Fruit fly (Drosophila melanogaster) whole organism, embryonic: Measurements from ENCODE around the gene Dtg.

Source experiments
- Adf1 ChIP-seq: fragments of 200-800 bp; sonication (Bioruptor generic); IDR thresholded peaks from 2 replicates; pipeline ENCODE4 v1.3.6; 2022; ENCODE audit warnings: missing biosample characterization, missing genetic modification characterization
- CG10654 ChIP-seq: fragments of 200-800 bp; sonication (Bioruptor generic); optimal IDR thresholded peaks from 2 replicates; lab custom pipeline; 2016; ENCODE audit warnings: missing biosample characterization, missing genetic modification characterization
- CG12942 ChIP-seq: fragments of 200-800 bp; sonication (Bioruptor generic); optimal IDR thresholded peaks from 3 replicates; lab custom pipeline; 2016; ENCODE audit warnings: missing biosample characterization, missing genetic modification characterization
- CG1832 ChIP-seq: fragments of 200-800 bp; sonication (Bioruptor generic); optimal IDR thresholded peaks from 2 replicates; lab custom pipeline; 2017; ENCODE audit warnings: missing biosample characterization, mild to moderate bottlenecking, missing genetic modification characterization, inconsistent platforms
- CG18764 ChIP-seq: fragments of 200-800 bp; sonication (Bioruptor generic); optimal IDR thresholded peaks from 3 replicates; lab custom pipeline; 2016; ENCODE audit warnings: missing biosample characterization, missing genetic modification characterization
- CG32532 ChIP-seq: fragments of 200-800 bp; sonication (Bioruptor generic); IDR thresholded peaks from 2 replicates; pipeline ENCODE4 v1.3.6; 2022; ENCODE audit warnings: missing biosample characterization, missing genetic modification characterization
- CG3838 ChIP-seq: fragments of 200-800 bp; sonication (Bioruptor generic); optimal IDR thresholded peaks from 3 replicates; lab custom pipeline; 2016; ENCODE audit warnings: missing biosample characterization, missing genetic modification characterization
- CG3847 ChIP-seq: fragments of 200-800 bp; sonication (Bioruptor generic); IDR thresholded peaks from 2 replicates; pipeline ENCODE4 v1.3.6; 2022; ENCODE audit warnings: missing biosample characterization, missing genetic modification characterization
- CG43689 ChIP-seq: fragments of 200-800 bp; sonication (Bioruptor generic); IDR thresholded peaks from 2 replicates; pipeline ENCODE4 v1.3.6; 2022; ENCODE audit warnings: missing biosample characterization, missing genetic modification characterization
- CG5180 ChIP-seq: fragments of 200-800 bp; sonication (Bioruptor generic); optimal IDR thresholded peaks from 3 replicates; lab custom pipeline; 2017; ENCODE audit warnings: missing biosample characterization, missing genetic modification characterization, mild to moderate bottlenecking, moderate library complexity, missing genetic modification reagents
- CG6813 ChIP-seq: fragments of 200-800 bp; sonication (Bioruptor generic); optimal IDR thresholded peaks from 2 replicates; lab custom pipeline; 2017; ENCODE audit warnings: missing biosample characterization, missing genetic modification characterization, mild to moderate bottlenecking, moderate library complexity, missing genetic modification reagents
- CG7987 ChIP-seq: fragments of 200-800 bp; sonication (Bioruptor generic); optimal IDR thresholded peaks from 2 replicates; lab custom pipeline; 2018; ENCODE audit warnings: missing biosample characterization, mild to moderate bottlenecking, missing genetic modification characterization, moderate library complexity
- CTCF ChIP-seq: fragments of 200-800 bp; sonication (Bioruptor generic); optimal IDR thresholded peaks from 2 replicates; lab custom pipeline; 2017; ENCODE audit warnings: missing biosample characterization, mild to moderate bottlenecking, missing genetic modification characterization, moderate library complexity
- Gug ChIP-seq: fragments of 200-800 bp; sonication (Bioruptor generic); IDR thresholded peaks from 4 replicates; pipeline ENCODE4 v1.3.6; 2022; ENCODE audit warnings: missing biosample characterization, missing genetic modification characterization
- HLH4C ChIP-seq: fragments of 200-800 bp; sonication (Bioruptor generic); IDR thresholded peaks from 3 replicates; pipeline ENCODE4 v1.3.6; 2022; ENCODE audit warnings: missing biosample characterization, missing genetic modification characterization; ENCODE audit not compliant: partially characterized antibody
- HLHmδ ChIP-seq: fragments of 200-800 bp; sonication (Bioruptor generic); optimal IDR thresholded peaks from 2 replicates; lab custom pipeline; 2018; ENCODE audit warnings: missing biosample characterization, mild to moderate bottlenecking, missing genetic modification characterization, moderate library complexity
- HmgD ChIP-seq: fragments of 200-800 bp; sonication (Bioruptor generic); optimal IDR thresholded peaks from 3 replicates; lab custom pipeline; 2016; ENCODE audit warnings: missing biosample characterization, missing genetic modification characterization
- Hr39 ChIP-seq: fragments of >200 bp; optimal IDR thresholded peaks from 2 replicates; lab custom pipeline; 2017
- MESR4 ChIP-seq: fragments of 200-800 bp; sonication (Bioruptor generic); optimal IDR thresholded peaks from 2 replicates; lab custom pipeline; 2018; ENCODE audit warnings: missing biosample characterization, mild to moderate bottlenecking, missing genetic modification characterization, moderate library complexity
- Nf-YB ChIP-seq: fragments of 200-800 bp; sonication (Bioruptor generic); optimal IDR thresholded peaks from 3 replicates; lab custom pipeline; 2019; ENCODE audit warnings: missing biosample characterization, mild to moderate bottlenecking, missing genetic modification characterization, moderate library complexity
- Oaz ChIP-seq: fragments of 200-800 bp; sonication (Bioruptor generic); IDR thresholded peaks from 2 replicates; pipeline ENCODE4 v1.3.6; 2022; ENCODE audit warnings: missing biosample characterization, missing genetic modification characterization
- Stat92E ChIP-seq, 3 experiments: fragments of >200 bp in 2 of 3; fragments of 200-800 bp in 1 of 3; sonication (Bioruptor generic) in 1 of 3; optimal IDR thresholded peaks; 2 replicates each; lab custom pipeline; 2017 to 2019; ENCODE audit warnings: missing biosample characterization in 3 of 3, missing genetic modification characterization in 3 of 3, mild to moderate bottlenecking in 1 of 3, moderate library complexity in 1 of 3
- TFAM ChIP-seq: fragments of 200-800 bp; sonication (Bioruptor generic); optimal IDR thresholded peaks from 2 replicates; lab custom pipeline; 2017; ENCODE audit warnings: missing biosample characterization, missing genetic modification characterization, inconsistent platforms
- Taf1 ChIP-seq: fragments of 200-800 bp; sonication (Bioruptor generic); IDR thresholded peaks from 2 replicates; pipeline ENCODE4 v1.3.6; 2022; ENCODE audit warnings: missing biosample characterization, missing genetic modification characterization
- Tbp ChIP-seq: fragments of >200 bp; optimal IDR thresholded peaks from 2 replicates; lab custom pipeline; 2018; ENCODE audit warnings: missing biosample characterization, missing genetic modification characterization
- ara ChIP-seq: fragments of 200-800 bp; sonication (Bioruptor generic); IDR thresholded peaks from 2 replicates; pipeline ENCODE4 v1.3.6; 2022; ENCODE audit warnings: missing biosample characterization, missing genetic modification characterization
- ase ChIP-seq: fragments of 200-800 bp; sonication (Bioruptor generic); IDR thresholded peaks from 3 replicates; pipeline ENCODE4 v1.3.6; 2022; ENCODE audit warnings: missing biosample characterization, missing genetic modification characterization
- ash1 ChIP-seq: fragments of 200-800 bp; sonication (Bioruptor generic); optimal IDR thresholded peaks from 2 replicates; lab custom pipeline; 2018; ENCODE audit warnings: missing biosample characterization, mild to moderate bottlenecking, missing genetic modification characterization
- az2 ChIP-seq: fragments of 200-800 bp; sonication (Bioruptor generic); optimal IDR thresholded peaks from 3 replicates; lab custom pipeline; 2016; ENCODE audit warnings: missing biosample characterization, missing genetic modification characterization
- bsh ChIP-seq, 2 experiments: fragments of 200-800 bp; sonication (Bioruptor generic); optimal IDR thresholded peaks; 2 replicates each; lab custom pipeline; 2017 to 2018; ENCODE audit warnings: mild to moderate bottlenecking in 2 of 2, missing biosample characterization in 2 of 2, missing genetic modification characterization in 2 of 2, moderate library complexity in 1 of 2
- btn ChIP-seq: fragments of 200-800 bp; sonication (Bioruptor generic); optimal IDR thresholded peaks from 2 replicates; lab custom pipeline; 2016; ENCODE audit warnings: missing biosample characterization, missing genetic modification characterization
- dm ChIP-seq: fragments of 200-800 bp; sonication (Bioruptor generic); optimal IDR thresholded peaks from 3 replicates; lab custom pipeline; 2016; ENCODE audit warnings: missing biosample characterization, missing genetic modification characterization
- exex ChIP-seq: fragments of 200-800 bp; sonication (Bioruptor generic); optimal IDR thresholded peaks from 4 replicates; lab custom pipeline; 2018; ENCODE audit warnings: missing biosample characterization, mild to moderate bottlenecking, missing genetic modification characterization, moderate library complexity
- fd102C ChIP-seq: fragments of 200-800 bp; sonication (Bioruptor generic); optimal IDR thresholded peaks from 2 replicates; lab custom pipeline; 2018; ENCODE audit warnings: missing biosample characterization, mild to moderate bottlenecking, missing genetic modification characterization, moderate library complexity
- fd96Cb ChIP-seq: fragments of 200-800 bp; sonication (Bioruptor generic); optimal IDR thresholded peaks from 2 replicates; lab custom pipeline; 2018; ENCODE audit warnings: missing biosample characterization, mild to moderate bottlenecking, missing genetic modification characterization, moderate library complexity
- hb ChIP-seq: fragments of 200-800 bp; sonication (Bioruptor generic); IDR thresholded peaks from 3 replicates; pipeline ENCODE4 v1.3.6; 2022; ENCODE audit warnings: missing biosample characterization, missing genetic modification characterization; ENCODE audit not compliant: partially characterized antibody
- her ChIP-seq: fragments of 200-800 bp; sonication (Bioruptor generic); optimal IDR thresholded peaks from 2 replicates; lab custom pipeline; 2016; ENCODE audit warnings: missing biosample characterization, missing genetic modification characterization
- jumu ChIP-seq: fragments of 200-800 bp; sonication (Bioruptor generic); optimal IDR thresholded peaks from 3 replicates; lab custom pipeline; 2016; ENCODE audit warnings: missing biosample characterization, missing genetic modification characterization
- kay ChIP-seq: fragments of 200-800 bp; sonication (Bioruptor generic); optimal IDR thresholded peaks from 2 replicates; lab custom pipeline; 2016; ENCODE audit warnings: missing biosample characterization, missing genetic modification characterization
- knrl ChIP-seq: fragments of 200-800 bp; sonication (Bioruptor generic); IDR thresholded peaks from 3 replicates; pipeline ENCODE4 v1.3.6; 2022; ENCODE audit warnings: missing biosample characterization, missing genetic modification characterization; ENCODE audit not compliant: partially characterized antibody
- mirr ChIP-seq: fragments of 200-800 bp; sonication (Bioruptor generic); optimal IDR thresholded peaks from 3 replicates; lab custom pipeline; 2018; ENCODE audit warnings: missing biosample characterization, mild to moderate bottlenecking, missing genetic modification characterization
- mld ChIP-seq: fragments of 200-800 bp; sonication (Bioruptor generic); IDR thresholded peaks from 3 replicates; pipeline ENCODE4 v1.3.6; 2022; ENCODE audit warnings: missing biosample characterization, missing genetic modification characterization; ENCODE audit not compliant: partially characterized antibody
- sd ChIP-seq: fragments of 200-800 bp; sonication (Bioruptor generic); optimal IDR thresholded peaks from 3 replicates; lab custom pipeline; 2018; ENCODE audit warnings: missing biosample characterization, mild to moderate bottlenecking, missing genetic modification characterization, moderate library complexity
- sima ChIP-seq: fragments of 200-800 bp; sonication (Bioruptor generic); optimal IDR thresholded peaks from 2 replicates; lab custom pipeline; 2016; ENCODE audit warnings: missing biosample characterization, missing genetic modification characterization
- slbo ChIP-seq: fragments of 200-800 bp; sonication (Bioruptor generic); IDR thresholded peaks from 2 replicates; pipeline ENCODE4 v1.3.6; 2022; ENCODE audit warnings: missing biosample characterization, missing genetic modification characterization
- slp2 ChIP-seq: fragments of 200-800 bp; sonication (Bioruptor generic); optimal IDR thresholded peaks from 2 replicates; lab custom pipeline; 2016; ENCODE audit warnings: missing biosample characterization, missing genetic modification characterization
- sna ChIP-seq: fragments of 200-800 bp; sonication (Bioruptor generic); IDR thresholded peaks from 2 replicates; pipeline ENCODE4 v1.3.6; 2022; ENCODE audit warnings: missing biosample characterization, missing genetic modification characterization; ENCODE audit not compliant: partially characterized antibody
- sob ChIP-seq: fragments of 200-800 bp; sonication (Bioruptor generic); IDR thresholded peaks from 2 replicates; pipeline ENCODE4 v1.3.6; 2022; ENCODE audit warnings: missing biosample characterization, missing genetic modification characterization
- tll ChIP-seq, 2 experiments: fragments of 200-800 bp in 1 of 2; fragments of >200 bp in 1 of 2; sonication (Bioruptor generic) in 1 of 2; optimal IDR thresholded peaks; 2 replicates each; lab custom pipeline; 2017 to 2019; ENCODE audit warnings: missing biosample characterization in 2 of 2, missing genetic modification characterization in 2 of 2, mild to moderate bottlenecking in 1 of 2, moderate library complexity in 1 of 2
- vvl ChIP-seq: fragments of 200-800 bp; sonication (Bioruptor generic); IDR thresholded peaks from 2 replicates; pipeline ENCODE4 v1.3.6; 2022; ENCODE audit warnings: missing biosample characterization, missing genetic modification characterization
- yki ChIP-seq: fragments of >200 bp; optimal IDR thresholded peaks from 3 replicates; lab custom pipeline; 2018
- zen2 ChIP-seq: fragments of 200-800 bp; sonication (Bioruptor generic); IDR thresholded peaks from 3 replicates; pipeline ENCODE4 v1.3.6; 2022; ENCODE audit warnings: missing biosample characterization, missing genetic modification characterization; ENCODE audit not compliant: partially characterized antibody

The Dtg gene

dm6 chr3R:12701257-12701656, 53.4 kb downstream of the Dtg start (continued):
- peak in 1 of 2 experiments; percentile 44 for TF ChIP-seq bsh (GFP tag; optimal IDR thresholded peaks at IDR 0.05; lab: Kevin White, UChicago)
- no peak for TF ChIP-seq CG43689
- no peak for TF ChIP-seq az2 (GFP tag; lab: Kevin White, UChicago)
- no peak for TF ChIP-seq CG18764 (GFP tag; lab: Kevin White, UChicago)
- no peak for TF ChIP-seq her (GFP tag; lab: Kevin White, UChicago)
- TF ChIP-seq tll (GFP tag; optimal IDR thresholded peaks at IDR 0.05; lab: Kevin White, UChicago) = no peak
- TF ChIP-seq CG12942 = no peak
- no peak for TF ChIP-seq Adf1
- TF ChIP-seq exex = peak; percentile 11
- no peak for TF ChIP-seq sob (GFP tag; lab: Robert Waterston, UW)
- no peak for TF ChIP-seq mirr (GFP tag; lab: Kevin White, UChicago)
- no peak for TF ChIP-seq knrl (GFP tag; lab: Robert Waterston, UW)
- 0 out of 2 replicates have a peak, but pooled peaks have one; percentile 42 for TF ChIP-seq ara (GFP tag; lab: Robert Waterston, UW)
- no peak for TF ChIP-seq Nf-YB
- no peak for TF ChIP-seq sd (tag; lab: Kevin White, UChicago)
- TF ChIP-seq kay (GFP tag; lab: Kevin White, UChicago) = no peak
- TF ChIP-seq CG32532 (GFP tag; lab: Robert Waterston, UW) = no peak
- TF ChIP-seq CG6813 (GFP tag; lab: Kevin White, UChicago) = peak; percentile 35
- no peak for TF ChIP-seq ase
- no peak for TF ChIP-seq zen2 (GFP tag; lab: Robert Waterston, UW)
- peak; percentile 37; the same call in 1 of the 2 replicates for TF ChIP-seq vvl
- no peak for TF ChIP-seq fd96Cb
- TF ChIP-seq sima (GFP tag; lab: Kevin White, UChicago) = no peak
- no peak for TF ChIP-seq yki (lab: Kevin White, UChicago)
- TF ChIP-seq dm (GFP tag; lab: Kevin White, UChicago) = no peak
- TF ChIP-seq Gug (GFP tag; lab: Robert Waterston, UW) = no peak
- no peak for TF ChIP-seq CG3847 (GFP tag; lab: Robert Waterston, UW)
- no peak for TF ChIP-seq slbo (GFP tag; lab: Robert Waterston, UW)
- TF ChIP-seq CG3838 (GFP tag; lab: Kevin White, UChicago) = no peak
- TF ChIP-seq btn = no peak
- TF ChIP-seq ash1 = no peak
- TF ChIP-seq Stat92E (GFP tag; optimal IDR thresholded peaks at IDR 0.05; lab: Kevin White, UChicago) = no peak
- TF ChIP-seq jumu = no peak
- TF ChIP-seq Taf1 (GFP tag; lab: Robert Waterston, UW) = no peak
- TF ChIP-seq CG1832 (GFP tag; lab: Kevin White, UChicago) = no peak
- TF ChIP-seq HLHmδ (GFP tag; lab: Kevin White, UChicago) = peak; percentile 9
- no peak for TF ChIP-seq Tbp (GFP tag; lab: Kevin White, UChicago)
- no peak for TF ChIP-seq TFAM
- peak; percentile 9 for TF ChIP-seq CG7987 (GFP tag; lab: Kevin White, UChicago)
- no peak for TF ChIP-seq Hr39 (lab: Kevin White, UChicago)
- no peak for TF ChIP-seq fd102C (GFP tag; lab: Kevin White, UChicago)
- no peak for TF ChIP-seq Oaz (GFP tag; lab: Robert Waterston, UW)
- TF ChIP-seq CG10654 (GFP tag; lab: Kevin White, UChicago) = no peak
- no peak for TF ChIP-seq hb
- TF ChIP-seq MESR4 (GFP tag; lab: Kevin White, UChicago) = no peak
- TF ChIP-seq sna (GFP tag; lab: Robert Waterston, UW) = no peak
- no peak for TF ChIP-seq HmgD (GFP tag; lab: Kevin White, UChicago)
- TF ChIP-seq slp2 (GFP tag; lab: Kevin White, UChicago) = no peak
- TF ChIP-seq CG5180 = peak; percentile 16
- TF ChIP-seq HLH4C (GFP tag; lab: Robert Waterston, UW) = no peak
- no peak for TF ChIP-seq CTCF (GFP tag; lab: Kevin White, UChicago)
- TF ChIP-seq mld (GFP tag; lab: Robert Waterston, UW) = no peak
